Worm (Caenorhabditis elegans) whole organism, mixed stage, embryonic: ENCODE measurements around the gene K02D10.3.

ENCODE experiments used
- blmp-1 ChIP-seq: fragments of 150-350 bp; optimal IDR thresholded peaks from 2 replicates; lab custom pipeline; 2014; ENCODE audit warnings: missing biosample characterization, missing genetic modification characterization
- ces-1 ChIP-seq: fragments of 150-350 bp; optimal IDR thresholded peaks from 2 replicates; lab custom pipeline; 2014; ENCODE audit warnings: missing biosample characterization, missing genetic modification reagents, missing genetic modification characterization
- elt-1 ChIP-seq: sonication (generic microtip); optimal IDR thresholded peaks from 2 replicates; lab custom pipeline; 2017; ENCODE audit warnings: missing genetic modification characterization, mild to moderate bottlenecking, missing compliant biosample characterization, antibody characterized with exemption, moderate library complexity, borderline replicate concordance; ENCODE audit not compliant: insufficient read depth
- ham-2 ChIP-seq: fragments of 200-800 bp; sonication (Bioruptor generic); optimal IDR thresholded peaks from 2 replicates; lab custom pipeline; 2018; ENCODE audit warnings: mild to moderate bottlenecking, missing genetic modification characterization, missing compliant biosample characterization
- lin-13 ChIP-seq: fragments of 150-350 bp; optimal IDR thresholded peaks from 2 replicates; lab custom pipeline; 2014; ENCODE audit warnings: missing biosample characterization, missing genetic modification characterization
- nhr-12 ChIP-seq: fragments of 150-350 bp; optimal IDR thresholded peaks from 2 replicates; lab custom pipeline; 2014; ENCODE audit warnings: missing biosample characterization, missing genetic modification characterization
- nhr-237 ChIP-seq: fragments of 150-350 bp; optimal IDR thresholded peaks from 2 replicates; lab custom pipeline; 2014; ENCODE audit warnings: missing biosample characterization, missing genetic modification characterization
- nhr-76 ChIP-seq: sonication (generic microtip); optimal IDR thresholded peaks from 2 replicates; lab custom pipeline; 2017; ENCODE audit warnings: missing biosample characterization, missing genetic modification characterization
- pha-4 ChIP-seq: fragments of 150-350 bp; optimal IDR thresholded peaks from 2 replicates; lab custom pipeline; 2018; ENCODE audit warnings: missing biosample characterization, missing genetic modification reagents, missing genetic modification characterization
- snpc-4 ChIP-seq: fragments of 150-350 bp; optimal IDR thresholded peaks from 2 replicates; lab custom pipeline; 2014; ENCODE audit warnings: missing biosample characterization, missing genetic modification characterization
- unc-120 ChIP-seq: sonication (generic microtip); optimal IDR thresholded peaks from 2 replicates; lab custom pipeline; 2017; ENCODE audit warnings: missing genetic modification characterization, missing compliant biosample characterization; ENCODE audit not compliant: poor library complexity, severe bottlenecking
- unc-62 ChIP-seq: fragments of 150-350 bp; optimal IDR thresholded peaks from 2 replicates; lab custom pipeline; 2014; ENCODE audit warnings: missing biosample characterization, missing genetic modification reagents, missing genetic modification characterization

DNA sequence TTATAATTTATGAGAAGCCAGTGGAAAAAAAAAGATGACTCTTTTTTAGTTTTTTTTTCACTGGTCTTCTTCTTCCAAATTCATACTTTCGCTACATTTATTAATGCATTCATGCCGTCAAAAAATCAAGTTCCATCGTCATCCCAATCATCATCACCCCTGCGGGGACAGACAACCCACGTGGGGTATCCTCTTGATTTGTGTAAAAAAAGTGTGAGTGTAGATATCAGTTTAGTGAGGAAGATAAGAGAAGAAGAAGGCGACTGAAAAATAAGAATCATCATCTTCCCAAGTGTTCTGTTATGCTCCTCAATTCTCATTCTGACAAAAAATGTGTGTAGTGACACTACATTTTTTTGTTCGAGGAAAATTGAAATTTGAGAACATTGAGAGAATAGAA is 39.8 kb downstream of the K02D10.3 start:
- no peak for TF ChIP-seq unc-62
- no peak for TF ChIP-seq unc-120 (tag; lab: Kevin White, UChicago)
- no peak for TF ChIP-seq nhr-237
- TF ChIP-seq lin-13 (tag; lab: Kevin White, UChicago), result no peak
- no peak for TF ChIP-seq nhr-12 (tag; lab: Kevin White, UChicago)
- TF ChIP-seq snpc-4 (tag; lab: Kevin White, UChicago), result no peak
- no peak for TF ChIP-seq nhr-76
- no peak for TF ChIP-seq ces-1 (GFP tag; lab: Kevin White, UChicago)
- no peak for TF ChIP-seq blmp-1
- no peak for TF ChIP-seq elt-1
- no peak for TF ChIP-seq pha-4
- no peak for TF ChIP-seq ham-2 (GFP tag; lab: Kevin White, UChicago)
